Fruit fly (Drosophila melanogaster) whole organism, embryonic: ENCODE measurements around the gene Evi5.

Experiments
- ATbp ChIP-seq: fragments of 200-800 bp; sonication (Bioruptor generic); optimal IDR thresholded peaks from 2 replicates; lab custom pipeline; 2017; ENCODE audit warnings: missing biosample characterization, mild to moderate bottlenecking, missing genetic modification characterization, missing genetic modification reagents
- Asciz ChIP-seq: fragments of 200-800 bp; sonication (Bioruptor generic); optimal IDR thresholded peaks from 2 replicates; lab custom pipeline; 2017; ENCODE audit warnings: missing biosample characterization, mild to moderate bottlenecking, missing genetic modification characterization, missing genetic modification reagents
- CG10431 ChIP-seq: fragments of 200-800 bp; sonication (Bioruptor generic); optimal IDR thresholded peaks from 3 replicates; lab custom pipeline; 2018; ENCODE audit warnings: missing biosample characterization, mild to moderate bottlenecking, missing genetic modification characterization
- CG10565 ChIP-seq: fragments of 200-800 bp; sonication (Bioruptor generic); optimal IDR thresholded peaks from 3 replicates; lab custom pipeline; 2016; ENCODE audit warnings: missing biosample characterization, mild to moderate bottlenecking, missing genetic modification characterization
- CG13894 ChIP-seq: fragments of 200-800 bp; sonication (Bioruptor generic); optimal IDR thresholded peaks from 3 replicates; lab custom pipeline; 2018; ENCODE audit warnings: missing biosample characterization, mild to moderate bottlenecking, missing genetic modification characterization, moderate library complexity
- CG1602 ChIP-seq: fragments of 200-800 bp; sonication (Bioruptor generic); optimal IDR thresholded peaks from 3 replicates; lab custom pipeline; 2016; ENCODE audit warnings: missing biosample characterization, missing genetic modification characterization
- CG1832 ChIP-seq: fragments of 200-800 bp; sonication (Bioruptor generic); optimal IDR thresholded peaks from 2 replicates; lab custom pipeline; 2017; ENCODE audit warnings: missing biosample characterization, mild to moderate bottlenecking, missing genetic modification characterization, inconsistent platforms
- CG18599 ChIP-seq: fragments of 200-800 bp; sonication (Bioruptor generic); optimal IDR thresholded peaks from 3 replicates; lab custom pipeline; 2017; ENCODE audit warnings: missing biosample characterization, missing genetic modification characterization, mild to moderate bottlenecking, moderate library complexity, missing genetic modification reagents
- CG18619 ChIP-seq: fragments of 200-800 bp; sonication (Bioruptor generic); optimal IDR thresholded peaks from 3 replicates; lab custom pipeline; 2017; ENCODE audit warnings: missing biosample characterization, mild to moderate bottlenecking, missing genetic modification characterization
- CG18764 ChIP-seq: fragments of 200-800 bp; sonication (Bioruptor generic); optimal IDR thresholded peaks from 3 replicates; lab custom pipeline; 2016; ENCODE audit warnings: missing biosample characterization, missing genetic modification characterization
- CG2889 ChIP-seq: fragments of 200-800 bp; sonication (Bioruptor generic); IDR thresholded peaks from 3 replicates; pipeline ENCODE4 v1.3.6; 2022; ENCODE audit warnings: missing biosample characterization, missing genetic modification characterization
- CG31224 ChIP-seq: fragments of 200-800 bp; sonication (Bioruptor generic); IDR thresholded peaks from 2 replicates; pipeline ENCODE4 v1.3.6; 2022; ENCODE audit warnings: missing biosample characterization, missing genetic modification characterization
- CG31388 ChIP-seq: fragments of 200-800 bp; sonication (Bioruptor generic); optimal IDR thresholded peaks from 2 replicates; lab custom pipeline; 2016; ENCODE audit warnings: missing biosample characterization, missing genetic modification characterization
- CG32772 ChIP-seq: fragments of 200-800 bp; sonication (Bioruptor generic); IDR thresholded peaks from 2 replicates; pipeline ENCODE4 v1.3.6; 2022; ENCODE audit warnings: missing biosample characterization, missing genetic modification characterization
- CG34224 ChIP-seq: fragments of 200-800 bp; sonication (Bioruptor generic); IDR thresholded peaks from 3 replicates; pipeline ENCODE4 v1.3.6; 2022; ENCODE audit warnings: missing biosample characterization, missing genetic modification characterization; ENCODE audit not compliant: partially characterized antibody
- CG3726 ChIP-seq: fragments of 200-800 bp; sonication (Bioruptor generic); IDR thresholded peaks from 3 replicates; pipeline ENCODE4, ENCODE4 v1.3.6; 2022; ENCODE audit warnings: missing biosample characterization, missing genetic modification characterization
- CG42726 ChIP-seq: fragments of 200-800 bp; sonication (Bioruptor generic); IDR thresholded peaks from 2 replicates; pipeline ENCODE4 v1.3.6; 2022; ENCODE audit warnings: missing biosample characterization, missing genetic modification characterization; ENCODE audit not compliant: partially characterized antibody
- CG5245 ChIP-seq: fragments of 200-800 bp; sonication (Bioruptor generic); optimal IDR thresholded peaks from 3 replicates; lab custom pipeline; 2016; ENCODE audit warnings: missing biosample characterization, missing genetic modification characterization
- CG6765 ChIP-seq: fragments of 200-800 bp; sonication (Bioruptor generic); optimal IDR thresholded peaks from 3 replicates; lab custom pipeline; 2017; ENCODE audit warnings: missing biosample characterization, mild to moderate bottlenecking, missing genetic modification characterization
- CG7928 ChIP-seq: fragments of 200-800 bp; sonication (Bioruptor generic); optimal IDR thresholded peaks from 2 replicates; lab custom pipeline; 2017; ENCODE audit warnings: missing biosample characterization, mild to moderate bottlenecking, missing genetic modification characterization
- CG8765 ChIP-seq: fragments of 200-800 bp; sonication (Bioruptor generic); IDR thresholded peaks from 2 replicates; pipeline ENCODE4 v1.3.6; 2022; ENCODE audit warnings: missing biosample characterization, missing genetic modification characterization
- CG9797 ChIP-seq: fragments of 200-800 bp; sonication (Bioruptor generic); optimal IDR thresholded peaks from 3 replicates; lab custom pipeline; 2018; ENCODE audit warnings: missing biosample characterization, mild to moderate bottlenecking, missing genetic modification characterization
- CG9932 ChIP-seq: fragments of 200-800 bp; sonication (Bioruptor generic); IDR thresholded peaks from 2 replicates; pipeline ENCODE4 v1.3.6; 2022; ENCODE audit warnings: missing biosample characterization, missing genetic modification characterization
- Chrac-16 ChIP-seq: fragments of 200-800 bp; sonication (Bioruptor generic); optimal IDR thresholded peaks from 3 replicates; lab custom pipeline; 2016; ENCODE audit warnings: missing biosample characterization, missing genetic modification characterization
- D19A ChIP-seq: fragments of 200-800 bp; optimal IDR thresholded peaks from 3 replicates; lab custom pipeline; 2019; ENCODE audit warnings: missing biosample characterization, mild to moderate bottlenecking, missing genetic modification characterization, moderate library complexity
- Drgx ChIP-seq: fragments of 200-800 bp; sonication (Bioruptor generic); IDR thresholded peaks from 2 replicates; pipeline ENCODE4 v1.3.6; 2022; ENCODE audit warnings: missing biosample characterization, missing genetic modification characterization
- E2f1 ChIP-seq: fragments of 200-800 bp; sonication (Bioruptor generic); IDR thresholded peaks from 2 replicates; pipeline ENCODE4 v1.3.6; 2022; ENCODE audit warnings: missing biosample characterization, missing genetic modification characterization
- Fer1 ChIP-seq: fragments of 200-800 bp; sonication (Bioruptor generic); optimal IDR thresholded peaks from 2 replicates; lab custom pipeline; 2017; ENCODE audit warnings: missing biosample characterization, mild to moderate bottlenecking, missing genetic modification characterization
- HmgD ChIP-seq: fragments of 200-800 bp; sonication (Bioruptor generic); optimal IDR thresholded peaks from 3 replicates; lab custom pipeline; 2016; ENCODE audit warnings: missing biosample characterization, missing genetic modification characterization
- Hmx ChIP-seq: fragments of 200-800 bp; sonication (Bioruptor generic); optimal IDR thresholded peaks from 2 replicates; lab custom pipeline; 2016; ENCODE audit warnings: missing biosample characterization, missing genetic modification characterization
- Lim3 ChIP-seq: fragments of 200-800 bp; sonication (Bioruptor generic); IDR thresholded peaks from 2 replicates; pipeline ENCODE4 v1.3.6; 2022; ENCODE audit warnings: missing biosample characterization, missing genetic modification characterization
- MTF-1 ChIP-seq: fragments of 200-800 bp; sonication (Bioruptor generic); optimal IDR thresholded peaks from 2 replicates; lab custom pipeline; 2018; ENCODE audit warnings: missing biosample characterization, mild to moderate bottlenecking, missing genetic modification characterization, borderline replicate concordance
- Med ChIP-seq: fragments of 200-800 bp; sonication (Bioruptor generic); peaks from one replicate; lab custom pipeline; 2016; ENCODE audit warnings: missing biosample characterization, missing genetic modification characterization, mild to moderate bottlenecking, inconsistent platforms, moderate library complexity
- Optix ChIP-seq: fragments of 200-800 bp; sonication (Bioruptor generic); IDR thresholded peaks from 3 replicates; pipeline ENCODE4 v1.3.6; 2022; ENCODE audit warnings: missing biosample characterization, missing genetic modification characterization
- YL-1 ChIP-seq: fragments of 200-800 bp; sonication (Bioruptor generic); optimal IDR thresholded peaks from 3 replicates; lab custom pipeline; 2017; ENCODE audit warnings: missing biosample characterization, mild to moderate bottlenecking, missing genetic modification characterization
- ash1 ChIP-seq: fragments of 200-800 bp; sonication (Bioruptor generic); optimal IDR thresholded peaks from 2 replicates; lab custom pipeline; 2018; ENCODE audit warnings: missing biosample characterization, mild to moderate bottlenecking, missing genetic modification characterization
- bcd ChIP-seq: fragments of 200-800 bp; sonication (Bioruptor generic); optimal IDR thresholded peaks from 2 replicates; lab custom pipeline; 2017; ENCODE audit warnings: missing biosample characterization, mild to moderate bottlenecking, missing genetic modification characterization
- cad ChIP-seq: fragments of >200 bp; optimal IDR thresholded peaks from 2 replicates; lab custom pipeline; 2017; ENCODE audit warnings: missing biosample characterization, missing genetic modification characterization
- en ChIP-seq: fragments of 200-800 bp; sonication (Bioruptor generic); optimal IDR thresholded peaks from 2 replicates; lab custom pipeline; 2016; ENCODE audit warnings: missing biosample characterization, missing genetic modification characterization
- esg ChIP-seq: fragments of 200-800 bp; sonication (Bioruptor generic); conservative IDR thresholded peaks from 2 replicates; pipeline ENCODE4 v1.3.6; 2022; ENCODE audit warnings: missing biosample characterization, missing genetic modification characterization
- fru ChIP-seq: fragments of >200 bp; optimal IDR thresholded peaks from 2 replicates; lab custom pipeline; 2017
- hbn ChIP-seq: fragments of 200-800 bp; sonication (Bioruptor generic); IDR thresholded peaks from 2 replicates; pipeline ENCODE4 v1.3.6; 2022; ENCODE audit warnings: missing biosample characterization, missing genetic modification characterization; ENCODE audit not compliant: partially characterized antibody
- ind ChIP-seq: fragments of 200-800 bp; sonication (Bioruptor generic); optimal IDR thresholded peaks from 3 replicates; lab custom pipeline; 2016; ENCODE audit warnings: missing biosample characterization, missing genetic modification characterization
- luna ChIP-seq: fragments of 200-800 bp; sonication (Bioruptor generic); optimal IDR thresholded peaks from 2 replicates; lab custom pipeline; 2016; ENCODE audit warnings: missing biosample characterization, missing genetic modification characterization
- pzg ChIP-seq: fragments of 200-800 bp; sonication (Bioruptor generic); optimal IDR thresholded peaks from 3 replicates; lab custom pipeline; 2018; ENCODE audit warnings: missing biosample characterization, mild to moderate bottlenecking, missing genetic modification characterization, moderate library complexity
- ranshi ChIP-seq: fragments of 200-800 bp; sonication (Bioruptor generic); IDR thresholded peaks from 2 replicates; pipeline ENCODE4 v1.3.6; 2022; ENCODE audit warnings: missing biosample characterization, missing genetic modification characterization
- sc ChIP-seq, 3 experiments: fragments of >200 bp in 2 of 3; fragments of 200-800 bp in 1 of 3; sonication (Bioruptor generic) in 1 of 3; optimal IDR thresholded peaks; 2 replicates in 2 of 3; 3 replicates in 1 of 3; lab custom pipeline; 2017; ENCODE audit warnings: mild to moderate bottlenecking in 1 of 3, missing biosample characterization in 1 of 3, missing genetic modification characterization in 1 of 3, missing genetic modification reagents in 1 of 3
- schlank ChIP-seq: fragments of 200-800 bp; sonication (Bioruptor generic); optimal IDR thresholded peaks from 2 replicates; lab custom pipeline; 2018; ENCODE audit warnings: missing biosample characterization, mild to moderate bottlenecking, missing genetic modification characterization
- slbo ChIP-seq: fragments of 200-800 bp; sonication (Bioruptor generic); IDR thresholded peaks from 2 replicates; pipeline ENCODE4 v1.3.6; 2022; ENCODE audit warnings: missing biosample characterization, missing genetic modification characterization
- sr ChIP-seq: fragments of 200-800 bp; sonication (Bioruptor generic); IDR thresholded peaks from 3 replicates; pipeline ENCODE4 v1.3.6; 2022; ENCODE audit warnings: missing biosample characterization, missing genetic modification characterization
- zen ChIP-seq: fragments of 200-800 bp; sonication (Bioruptor generic); optimal IDR thresholded peaks from 3 replicates; lab custom pipeline; 2018; ENCODE audit warnings: missing biosample characterization, mild to moderate bottlenecking, missing genetic modification characterization, moderate library complexity

Evi5 gene

DNA sequence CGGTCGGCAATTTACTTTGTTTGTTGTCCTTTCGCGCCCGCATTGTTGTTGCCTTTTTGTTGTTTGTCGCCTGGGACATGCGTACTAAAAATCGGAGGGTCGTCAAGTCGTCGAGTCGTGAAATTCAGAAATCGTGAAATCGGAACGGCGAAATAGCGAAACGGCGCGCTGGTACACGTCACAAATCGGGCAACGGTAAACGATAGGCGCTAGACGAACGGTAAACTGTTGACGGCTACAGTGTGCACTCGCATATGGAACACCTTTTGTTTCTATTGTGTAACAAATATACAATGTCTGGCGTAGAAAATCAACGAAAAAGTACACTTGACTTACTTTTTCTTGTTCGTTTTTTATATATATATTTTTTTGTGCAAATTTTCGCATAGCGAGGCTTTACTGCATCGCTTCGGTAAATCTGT lies 70.2 kb downstream of the Evi5 start (continued):
- TF ChIP-seq ash1, result no peak
- TF ChIP-seq cad (GFP tag; lab: Kevin White, UChicago), result no peak
- TF ChIP-seq CG2889 (GFP tag; lab: Robert Waterston, UW), result peak; percentile 65; the same call in 2 of the 3 replicates
- peak; percentile 2 for TF ChIP-seq D19A (tag; lab: Kevin White, UChicago)
- peak; percentile 61; the same call in 1 of the 3 replicates for TF ChIP-seq CG3726 (GFP tag; lab: Robert Waterston, UW)
- TF ChIP-seq HmgD (GFP tag; lab: Kevin White, UChicago), result no peak
- peak; percentile 63 for TF ChIP-seq CG18619
- TF ChIP-seq CG32772, result peak; percentile 62; the same call in 1 of the 2 replicates
- no peak for TF ChIP-seq CG34224 (GFP tag; lab: Robert Waterston, UW)
- no peak for TF ChIP-seq CG5245
- no peak for TF ChIP-seq CG10431 (GFP tag; lab: Kevin White, UChicago)
- peak; percentile 75 for TF ChIP-seq ind (GFP tag; lab: Kevin White, UChicago)
- TF ChIP-seq CG18764, result peak; percentile 18
- peak; percentile 72 for TF ChIP-seq bcd (GFP tag; lab: Kevin White, UChicago)
- no peak for TF ChIP-seq YL-1 (GFP tag; lab: Kevin White, UChicago)
- TF ChIP-seq Asciz (GFP tag; lab: Kevin White, UChicago), result peak; percentile 16
- TF ChIP-seq CG31388 (GFP tag; lab: Kevin White, UChicago), result no peak
- TF ChIP-seq Drgx (GFP tag; lab: Robert Waterston, UW), result peak; percentile 66
- peak; percentile 87 for TF ChIP-seq Fer1
- peak; percentile 57 for TF ChIP-seq esg (GFP tag; lab: Robert Waterston, UW)
- no peak for TF ChIP-seq CG8765
- peak; percentile 77 for TF ChIP-seq ranshi (GFP tag; lab: Robert Waterston, UW)
- TF ChIP-seq Hmx, result no peak
- TF ChIP-seq CG6765 (GFP tag; lab: Kevin White, UChicago), result peak; percentile 64
- TF ChIP-seq ATbp (GFP tag; lab: Kevin White, UChicago), result peak; percentile 53
- peak; percentile 6 for TF ChIP-seq zen (tag; lab: Kevin White, UChicago)
- no peak for TF ChIP-seq Lim3
- peak; percentile 92 for TF ChIP-seq slbo (GFP tag; lab: Robert Waterston, UW)
- no peak for TF ChIP-seq CG1832 (GFP tag; lab: Kevin White, UChicago)
- no peak for TF ChIP-seq pzg (GFP tag; lab: Kevin White, UChicago)
- peak; percentile 61; the same call in 1 of the 2 replicates for TF ChIP-seq CG31224 (GFP tag; lab: Robert Waterston, UW)
- TF ChIP-seq CG13894 (tag; lab: Kevin White, UChicago), result peak; percentile 81
- TF ChIP-seq CG18599, result peak; percentile 90
- TF ChIP-seq sc (optimal IDR thresholded peaks at IDR 0.05; lab: Kevin White, UChicago), result no peak
- TF ChIP-seq sc (GFP tag; optimal IDR thresholded peaks at IDR 0.05; lab: Kevin White, UChicago), result no peak
- peak; percentile 19 for TF ChIP-seq CG1602 (GFP tag; lab: Kevin White, UChicago)
- no peak for TF ChIP-seq fru (lab: Kevin White, UChicago)
- TF ChIP-seq CG9797 (GFP tag; lab: Kevin White, UChicago), result no peak
- peak; percentile 9 for TF ChIP-seq MTF-1 (GFP tag; lab: Kevin White, UChicago)
- no peak for TF ChIP-seq CG10565 (GFP tag; lab: Kevin White, UChicago)
- TF ChIP-seq schlank (tag; lab: Kevin White, UChicago), result peak; percentile 52
- no peak for TF ChIP-seq sr (GFP tag; lab: Robert Waterston, UW)
- TF ChIP-seq en, result no peak
- TF ChIP-seq CG7928 (GFP tag; lab: Kevin White, UChicago), result no peak
- peak; percentile 57; the same call in 1 of the 3 replicates for TF ChIP-seq Optix (GFP tag; lab: Robert Waterston, UW)
- TF ChIP-seq CG9932, result peak; percentile 90
- no peak for TF ChIP-seq luna (GFP tag; lab: Kevin White, UChicago)
- peak; percentile 71 for TF ChIP-seq E2f1 (GFP tag; lab: Robert Waterston, UW)
- no peak for TF ChIP-seq CG42726
- TF ChIP-seq Med (GFP tag; lab: Kevin White, UChicago), result peak; percentile 97
- TF ChIP-seq hbn, result no peak
- TF ChIP-seq Chrac-16 (GFP tag; lab: Kevin White, UChicago), result peak; percentile 50
